Worm (Caenorhabditis elegans) whole organism, mixed stage, embryonic: ENCODE measurements around the gene K09F6.3.

Experiments used
- M03D4.4 ChIP-seq: sonication (generic microtip); optimal IDR thresholded peaks from 2 replicates; lab custom pipeline; 2017; ENCODE audit warnings: mild to moderate bottlenecking, missing genetic modification characterization, missing compliant biosample characterization
- bed-3 ChIP-seq: fragments of 200-800 bp; sonication (Bioruptor generic); optimal IDR thresholded peaks from 3 replicates; lab custom pipeline; 2018; ENCODE audit warnings: mild to moderate bottlenecking, missing genetic modification characterization, moderate library complexity, missing compliant biosample characterization
- ceh-39 ChIP-seq: fragments of 150-350 bp; optimal IDR thresholded peaks from 2 replicates; lab custom pipeline; 2014; ENCODE audit warnings: missing biosample characterization, missing genetic modification characterization
- ceh-43 ChIP-seq: fragments of 200-800 bp; sonication (Bioruptor generic); optimal IDR thresholded peaks from 2 replicates; lab custom pipeline; 2018; ENCODE audit warnings: mild to moderate bottlenecking, missing genetic modification characterization, moderate library complexity, missing compliant biosample characterization
- cnd-1 ChIP-seq: fragments of 200-800 bp; sonication (Bioruptor generic); optimal IDR thresholded peaks from 2 replicates; lab custom pipeline; 2018; ENCODE audit warnings: mild to moderate bottlenecking, missing genetic modification characterization, missing compliant biosample characterization
- drap-1 ChIP-seq: fragments of 200-800 bp; sonication (Bioruptor generic); optimal IDR thresholded peaks from 3 replicates; lab custom pipeline; 2018; ENCODE audit warnings: mild to moderate bottlenecking, missing genetic modification characterization, missing compliant biosample characterization
- elt-3 ChIP-seq: fragments of 150-350 bp; optimal IDR thresholded peaks from 2 replicates; lab custom pipeline; 2014; ENCODE audit warnings: missing biosample characterization, missing genetic modification characterization
- lsy-2 ChIP-seq: fragments of 150-350 bp; optimal IDR thresholded peaks from 2 replicates; lab custom pipeline; 2014; ENCODE audit warnings: missing biosample characterization, missing genetic modification characterization
- mep-1 ChIP-seq: fragments of 150-350 bp; optimal IDR thresholded peaks from 2 replicates; lab custom pipeline; 2017; ENCODE audit warnings: missing biosample characterization, missing genetic modification reagents, missing genetic modification characterization, inconsistent platforms
- mls-2 ChIP-seq: sonication (generic microtip); optimal IDR thresholded peaks from 2 replicates; lab custom pipeline; 2016; ENCODE audit warnings: mild to moderate bottlenecking, missing genetic modification characterization, moderate library complexity, missing compliant biosample characterization
- nhr-12 ChIP-seq: fragments of 150-350 bp; optimal IDR thresholded peaks from 2 replicates; lab custom pipeline; 2014; ENCODE audit warnings: missing biosample characterization, missing genetic modification characterization
- nhr-237 ChIP-seq: fragments of 150-350 bp; optimal IDR thresholded peaks from 2 replicates; lab custom pipeline; 2014; ENCODE audit warnings: missing biosample characterization, missing genetic modification characterization
- nhr-76 ChIP-seq: sonication (generic microtip); optimal IDR thresholded peaks from 2 replicates; lab custom pipeline; 2017; ENCODE audit warnings: missing biosample characterization, missing genetic modification characterization
- pha-4 ChIP-seq: fragments of 150-350 bp; optimal IDR thresholded peaks from 2 replicates; lab custom pipeline; 2018; ENCODE audit warnings: missing biosample characterization, missing genetic modification reagents, missing genetic modification characterization
- tbx-8 ChIP-seq: fragments of 200-800 bp; sonication (Bioruptor generic); optimal IDR thresholded peaks from 2 replicates; lab custom pipeline; 2018; ENCODE audit warnings: mild to moderate bottlenecking, missing genetic modification characterization, moderate library complexity, missing compliant biosample characterization
- unc-120 ChIP-seq: sonication (generic microtip); optimal IDR thresholded peaks from 2 replicates; lab custom pipeline; 2017; ENCODE audit warnings: missing genetic modification characterization, missing compliant biosample characterization; ENCODE audit not compliant: poor library complexity, severe bottlenecking
- unc-62 ChIP-seq: fragments of 150-350 bp; optimal IDR thresholded peaks from 2 replicates; lab custom pipeline; 2014; ENCODE audit warnings: missing biosample characterization, missing genetic modification reagents, missing genetic modification characterization
- ztf-11 ChIP-seq: fragments of 150-350 bp; optimal IDR thresholded peaks from 2 replicates; lab custom pipeline; 2014; ENCODE audit warnings: missing biosample characterization, missing genetic modification characterization

K09F6.3 gene

DNA sequence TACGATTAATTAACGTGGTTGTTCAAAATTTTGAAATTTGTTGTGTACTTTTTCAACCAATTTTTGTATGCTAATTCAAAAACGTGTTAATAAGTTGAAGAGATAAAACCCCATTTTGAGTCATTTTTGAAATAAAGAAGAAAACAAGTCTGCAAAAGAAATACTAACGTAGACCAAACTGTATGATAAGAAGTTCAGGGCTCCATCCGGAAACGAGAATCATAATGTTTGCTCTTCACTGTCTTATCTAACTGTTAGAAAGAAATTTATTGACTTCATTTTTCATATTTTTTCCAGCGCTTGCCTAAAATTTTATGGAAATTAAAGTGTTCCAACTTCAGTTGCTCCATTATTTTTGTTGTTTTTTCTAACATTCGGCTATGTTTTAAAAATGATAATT, 50.5 kb downstream of the K09F6.3 start:
- TF ChIP-seq elt-3 (tag; lab: Kevin White, UChicago) (no peak), pha-4 (tag; lab: Kevin White, UChicago) (no peak)

DNA sequence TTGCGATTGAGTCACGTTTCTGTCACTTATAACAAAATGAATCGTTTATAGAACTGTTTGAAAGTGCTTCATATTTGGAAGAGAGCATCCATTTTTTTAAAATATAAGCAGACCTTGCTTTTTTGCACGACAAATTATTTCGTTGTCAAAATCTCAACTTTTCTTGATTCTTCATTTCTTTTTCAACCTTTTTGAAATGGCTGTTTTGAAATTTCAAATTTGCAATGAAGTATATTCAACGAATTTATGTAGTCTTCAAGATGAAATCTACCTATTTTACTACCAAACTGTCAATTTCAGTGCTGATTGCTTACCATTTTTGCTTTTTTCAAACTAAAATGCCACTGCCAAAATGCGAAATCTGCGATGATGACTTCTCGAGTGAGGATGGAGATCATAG, 51.8 kb downstream of the K09F6.3 start, which contains the start of gene B0281.3:
Gene B0281.3, plus strand, starts transcription at position 301 of the 400 bp plus-strand sequence.
- TF ChIP-seq ceh-39 (tag; lab: Kevin White, UChicago) (no peak), tbx-8 (GFP tag; lab: Kevin White, UChicago) (no peak), bed-3 (no peak), mls-2 (tag; lab: Kevin White, UChicago) (no peak), M03D4.4 (tag; lab: Kevin White, UChicago) (no peak), unc-62 (GFP tag; lab: Kevin White, UChicago) (no peak), ceh-43 (no peak), nhr-12 (tag; lab: Kevin White, UChicago) (no peak), unc-120 (tag; lab: Kevin White, UChicago) (no peak), lsy-2 (tag; lab: Kevin White, UChicago) (no peak), cnd-1 (tag; lab: Kevin White, UChicago) (no peak), nhr-237 (no peak), mep-1 (tag; lab: Kevin White, UChicago) (no peak), ztf-11 (tag; lab: Kevin White, UChicago) (no peak), nhr-76 (tag; lab: Kevin White, UChicago) (no peak), drap-1 (GFP tag; lab: Kevin White, UChicago) (no peak)
- TF ChIP-seq, all 35 proteins: peak for 0
